Fruit fly (Drosophila melanogaster): ENCODE results near the gene CG10561.

The CG10561 gene

dm6 chr2L:19159552-19160406 lies 45.6 kb downstream of the CG10561 start (continued):
- TF ChIP-seq CG10462 (GFP tag; optimal IDR thresholded peaks at IDR 0.05): no peak
- no peak for TF ChIP-seq CrebB (tag; optimal IDR thresholded peaks at IDR 0.05)
- no peak for TF ChIP-seq CG4617 (GFP tag; optimal IDR thresholded peaks at IDR 0.05; ENCODE audit: borderline replicate concordance)
- no peak for TF ChIP-seq CG11456 (GFP tag; IDR thresholded peaks at IDR 0.05)
- TF ChIP-seq Xbp1 (GFP tag; optimal IDR thresholded peaks at IDR 0.05): no peak
- no peak for TF ChIP-seq Sox100B (GFP tag; optimal IDR thresholded peaks at IDR 0.05)
- TF ChIP-seq lab (GFP tag; optimal IDR thresholded peaks at IDR 0.05): no peak
- no peak for TF ChIP-seq CG17829 (tag; optimal IDR thresholded peaks at IDR 0.05)
- no peak for TF ChIP-seq ftz-f1 (GFP tag; optimal IDR thresholded peaks at IDR 0.05)
- no peak for TF ChIP-seq CG12942 (GFP tag; optimal IDR thresholded peaks at IDR 0.05)
- no peak for TF ChIP-seq zen (tag; optimal IDR thresholded peaks at IDR 0.05)
- TF ChIP-seq aop (GFP tag; IDR thresholded peaks at IDR 0.05): no peak
- TF ChIP-seq sd (tag; optimal IDR thresholded peaks at IDR 0.05): peak; percentile 37
- no peak for TF ChIP-seq cad (GFP tag; optimal IDR thresholded peaks at IDR 0.05)
- no peak for TF ChIP-seq CG12659 (GFP tag; optimal IDR thresholded peaks at IDR 0.05)
- no peak for TF ChIP-seq bsh (GFP tag; optimal IDR thresholded peaks at IDR 0.05)
- peak; percentile 8 for TF ChIP-seq CG6854 (GFP tag; optimal IDR thresholded peaks at IDR 0.05)
- TF ChIP-seq CG17568 (GFP tag; optimal IDR thresholded peaks at IDR 0.05): no peak
- no peak for TF ChIP-seq Fer1 (GFP tag; optimal IDR thresholded peaks at IDR 0.05)
- TF ChIP-seq pan (optimal IDR thresholded peaks at IDR 0.05): no peak
- TF ChIP-seq pan (GFP tag; optimal IDR thresholded peaks at IDR 0.05 in 1 of 2, IDR thresholded peaks at IDR 0.05 in 1 of 2): no peak
- TF ChIP-seq gfzf (GFP tag; optimal IDR thresholded peaks at IDR 0.05): no peak
- no peak for TF ChIP-seq CG15696 (tag; optimal IDR thresholded peaks at IDR 0.05)
- no peak for TF ChIP-seq CG10654 (GFP tag; optimal IDR thresholded peaks at IDR 0.05)
- TF ChIP-seq CG1024 (GFP tag; IDR thresholded peaks at IDR 0.05): no peak
- TF ChIP-seq luna (GFP tag; optimal IDR thresholded peaks at IDR 0.05): no peak
- TF ChIP-seq gcm (GFP tag; optimal IDR thresholded peaks at IDR 0.05): no peak
- TF ChIP-seq Ets65A (GFP tag): no peak
- no peak for TF ChIP-seq gce (GFP tag; IDR thresholded peaks at IDR 0.05)
- TF ChIP-seq CG8944 (GFP tag; optimal IDR thresholded peaks at IDR 0.05): no peak
- TF ChIP-seq CG7357 (GFP tag; IDR thresholded peaks at IDR 0.05): no peak
- TF ChIP-seq her (GFP tag; optimal IDR thresholded peaks at IDR 0.05): no peak
- no peak for TF ChIP-seq CG7745 (tag; optimal IDR thresholded peaks at IDR 0.05)
- no peak for TF ChIP-seq Ssrp (tag; optimal IDR thresholded peaks at IDR 0.05)
- no peak for TF ChIP-seq dmrt99B (tag; optimal IDR thresholded peaks at IDR 0.05)
- no peak for TF ChIP-seq Usf (GFP tag; optimal IDR thresholded peaks at IDR 0.05)
- TF ChIP-seq tin (GFP tag; optimal IDR thresholded peaks at IDR 0.05): no peak
- TF ChIP-seq sob (GFP tag; IDR thresholded peaks at IDR 0.05): 0 out of 2 replicates have a peak, but pooled peaks have one; percentile 2
- TF ChIP-seq CG4360 (GFP tag; IDR thresholded peaks at IDR 0.05): peak; percentile 60
- TF ChIP-seq HLHmδ (GFP tag; optimal IDR thresholded peaks at IDR 0.05): peak; percentile 43
- TF ChIP-seq CG11560 (tag; IDR thresholded peaks at IDR 0.05): no peak
- TF ChIP-seq Opbp (GFP tag; IDR thresholded peaks at IDR 0.05; ENCODE audit: partially characterized antibody): no peak
- TF ChIP-seq CG4282 (GFP tag; optimal IDR thresholded peaks at IDR 0.05): no peak
- no peak for TF ChIP-seq MTF-1 (GFP tag; optimal IDR thresholded peaks at IDR 0.05; ENCODE audit: borderline replicate concordance)
- no peak for TF ChIP-seq repo (GFP tag; optimal IDR thresholded peaks at IDR 0.05)
- TF ChIP-seq sqz (GFP tag; optimal IDR thresholded peaks at IDR 0.05): no peak
- no peak for TF ChIP-seq CG9797 (GFP tag; optimal IDR thresholded peaks at IDR 0.05)
- TF ChIP-seq abd-A (tag; optimal IDR thresholded peaks at IDR 0.05): peak; percentile 54
- TF ChIP-seq wdn (GFP tag; IDR thresholded peaks at IDR 0.05): no peak
- TF ChIP-seq CG17385 (GFP tag; optimal IDR thresholded peaks at IDR 0.05): no peak

Data from whole organism, embryonic.